Fruit fly (Drosophila melanogaster) whole organism, embryonic: Measurements from ENCODE around the gene Alp4.

ENCODE experiments used
- Awh ChIP-seq: fragments of 200-800 bp; sonication (Bioruptor generic); IDR thresholded peaks from 2 replicates; pipeline ENCODE4, ENCODE4 v1.3.6; 2022; ENCODE audit warnings: missing biosample characterization, missing genetic modification characterization
- Bgb ChIP-seq: fragments of 200-800 bp; sonication (Bioruptor generic); IDR thresholded peaks from 2 replicates; pipeline ENCODE4 v1.3.6; 2022; ENCODE audit warnings: missing biosample characterization, missing genetic modification characterization; ENCODE audit not compliant: partially characterized antibody
- CG10209 ChIP-seq: fragments of 200-800 bp; sonication (Bioruptor generic); optimal IDR thresholded peaks from 3 replicates; lab custom pipeline; 2017; ENCODE audit warnings: missing biosample characterization, mild to moderate bottlenecking, missing genetic modification characterization, missing genetic modification reagents
- CG10274 ChIP-seq: fragments of 200-800 bp; sonication (Bioruptor generic); optimal IDR thresholded peaks from 3 replicates; lab custom pipeline; 2017; ENCODE audit warnings: missing biosample characterization, mild to moderate bottlenecking, missing genetic modification characterization
- CG10654 ChIP-seq: fragments of 200-800 bp; sonication (Bioruptor generic); optimal IDR thresholded peaks from 2 replicates; lab custom pipeline; 2016; ENCODE audit warnings: missing biosample characterization, missing genetic modification characterization
- CG11085 ChIP-seq: fragments of 200-800 bp; sonication (Bioruptor generic); IDR thresholded peaks from 2 replicates; pipeline ENCODE4 v1.3.6; 2022; ENCODE audit warnings: missing biosample characterization, missing genetic modification characterization
- CG13123 ChIP-seq: fragments of 200-800 bp; sonication (Bioruptor generic); optimal IDR thresholded peaks from 2 replicates; lab custom pipeline; 2016; ENCODE audit warnings: missing biosample characterization, missing genetic modification characterization
- CG15696 ChIP-seq: fragments of 200-800 bp; sonication (Bioruptor generic); optimal IDR thresholded peaks from 2 replicates; lab custom pipeline; 2019; ENCODE audit warnings: missing biosample characterization, mild to moderate bottlenecking, missing genetic modification characterization, moderate library complexity
- CG16815 ChIP-seq: fragments of 200-800 bp; sonication (Bioruptor generic); optimal IDR thresholded peaks from 3 replicates; lab custom pipeline; 2017; ENCODE audit warnings: missing biosample characterization, mild to moderate bottlenecking, missing genetic modification characterization
- CG17359 ChIP-seq: fragments of 200-800 bp; sonication (Bioruptor generic); optimal IDR thresholded peaks from 3 replicates; lab custom pipeline; 2018; ENCODE audit warnings: missing biosample characterization, mild to moderate bottlenecking, missing genetic modification characterization, moderate library complexity
- CG17612 ChIP-seq: fragments of 200-800 bp; sonication (Bioruptor generic); IDR thresholded peaks from 2 replicates; pipeline ENCODE4 v1.3.6; 2022; ENCODE audit warnings: missing biosample characterization, missing genetic modification characterization
- CG18764 ChIP-seq: fragments of 200-800 bp; sonication (Bioruptor generic); optimal IDR thresholded peaks from 3 replicates; lab custom pipeline; 2016; ENCODE audit warnings: missing biosample characterization, missing genetic modification characterization
- CG42726 ChIP-seq: fragments of 200-800 bp; sonication (Bioruptor generic); IDR thresholded peaks from 2 replicates; pipeline ENCODE4 v1.3.6; 2022; ENCODE audit warnings: missing biosample characterization, missing genetic modification characterization; ENCODE audit not compliant: partially characterized antibody
- CG4707 ChIP-seq: fragments of 200-800 bp; sonication (Bioruptor generic); optimal IDR thresholded peaks from 2 replicates; lab custom pipeline; 2018; ENCODE audit warnings: missing biosample characterization, mild to moderate bottlenecking, missing genetic modification characterization, moderate library complexity
- CG6272 ChIP-seq: fragments of 200-800 bp; sonication (Bioruptor generic); IDR thresholded peaks from 2 replicates; pipeline ENCODE4 v1.3.6; 2022; ENCODE audit warnings: missing biosample characterization, missing genetic modification characterization
- CG6689 ChIP-seq: fragments of 200-800 bp; sonication (Bioruptor generic); IDR thresholded peaks from 2 replicates; pipeline ENCODE4 v1.3.6; 2022; ENCODE audit warnings: missing biosample characterization, missing genetic modification characterization
- CG8281 ChIP-seq: fragments of 200-800 bp; sonication (Bioruptor generic); optimal IDR thresholded peaks from 2 replicates; lab custom pipeline; 2018; ENCODE audit warnings: missing biosample characterization, mild to moderate bottlenecking, missing genetic modification characterization, moderate library complexity
- CTCF ChIP-seq: fragments of 200-800 bp; sonication (Bioruptor generic); optimal IDR thresholded peaks from 2 replicates; lab custom pipeline; 2017; ENCODE audit warnings: missing biosample characterization, mild to moderate bottlenecking, missing genetic modification characterization, moderate library complexity
- Dfd ChIP-seq, 2 experiments: fragments of >200 bp; optimal IDR thresholded peaks; 2 replicates each; lab custom pipeline; 2017; ENCODE audit warnings: missing biosample characterization in 2 of 2, missing genetic modification characterization in 2 of 2
- E2f1 ChIP-seq: fragments of 200-800 bp; sonication (Bioruptor generic); IDR thresholded peaks from 2 replicates; pipeline ENCODE4 v1.3.6; 2022; ENCODE audit warnings: missing biosample characterization, missing genetic modification characterization
- E2f2 ChIP-seq: fragments of 200-800 bp; sonication (Bioruptor generic); IDR thresholded peaks from 2 replicates; pipeline ENCODE4 v1.3.6; 2022; ENCODE audit warnings: missing biosample characterization, missing genetic modification characterization
- Gsc ChIP-seq: fragments of 200-800 bp; sonication (Bioruptor generic); IDR thresholded peaks from 2 replicates; pipeline ENCODE4 v1.3.6; 2022; ENCODE audit warnings: missing biosample characterization, missing genetic modification characterization
- H15 ChIP-seq: fragments of 200-800 bp; sonication (Bioruptor generic); IDR thresholded peaks from 3 replicates; pipeline ENCODE4 v1.3.6; 2022; ENCODE audit warnings: missing biosample characterization, missing genetic modification characterization
- Hmr ChIP-seq: fragments of 200-800 bp; sonication (Bioruptor generic); optimal IDR thresholded peaks from 3 replicates; lab custom pipeline; 2017; ENCODE audit warnings: mild to moderate bottlenecking, missing biosample characterization, missing genetic modification reagents, missing genetic modification characterization
- Mrtf ChIP-seq: fragments of 200-800 bp; sonication (Bioruptor generic); IDR thresholded peaks from 3 replicates; pipeline ENCODE4 v1.3.6; 2022; ENCODE audit warnings: missing biosample characterization, missing genetic modification characterization
- NK7.1 ChIP-seq: fragments of 200-800 bp; sonication (Bioruptor generic); optimal IDR thresholded peaks from 3 replicates; lab custom pipeline; 2016; ENCODE audit warnings: missing biosample characterization, missing genetic modification characterization
- Side ChIP-seq: fragments of 200-800 bp; sonication (Bioruptor generic); optimal IDR thresholded peaks from 2 replicates; lab custom pipeline; 2016; ENCODE audit warnings: missing biosample characterization, missing genetic modification characterization
- Sox100B ChIP-seq: fragments of 200-800 bp; sonication (Bioruptor generic); optimal IDR thresholded peaks from 3 replicates; lab custom pipeline; 2018; ENCODE audit warnings: missing biosample characterization, mild to moderate bottlenecking, missing genetic modification characterization
- Sry-β ChIP-seq: fragments of 200-800 bp; sonication (Bioruptor generic); optimal IDR thresholded peaks from 2 replicates; lab custom pipeline; 2018; ENCODE audit warnings: missing biosample characterization, mild to moderate bottlenecking, missing genetic modification characterization, moderate library complexity
- Ssrp ChIP-seq: fragments of 200-800 bp; sonication (Bioruptor generic); optimal IDR thresholded peaks from 2 replicates; lab custom pipeline; 2018; ENCODE audit warnings: missing biosample characterization, mild to moderate bottlenecking, missing genetic modification characterization, moderate library complexity
- Tbp ChIP-seq: fragments of >200 bp; optimal IDR thresholded peaks from 2 replicates; lab custom pipeline; 2018; ENCODE audit warnings: missing biosample characterization, missing genetic modification characterization
- Usf ChIP-seq: fragments of 200-800 bp; sonication (Bioruptor generic); optimal IDR thresholded peaks from 2 replicates; lab custom pipeline; 2017; ENCODE audit warnings: missing genotype, missing biosample characterization, missing genetic modification characterization
- ara ChIP-seq: fragments of 200-800 bp; sonication (Bioruptor generic); IDR thresholded peaks from 2 replicates; pipeline ENCODE4 v1.3.6; 2022; ENCODE audit warnings: missing biosample characterization, missing genetic modification characterization
- ash1 ChIP-seq: fragments of 200-800 bp; sonication (Bioruptor generic); optimal IDR thresholded peaks from 2 replicates; lab custom pipeline; 2018; ENCODE audit warnings: missing biosample characterization, mild to moderate bottlenecking, missing genetic modification characterization
- br ChIP-seq: fragments of >200 bp; optimal IDR thresholded peaks from 2 replicates; lab custom pipeline; 2017
- ci ChIP-seq: fragments of 200-800 bp; sonication (Bioruptor generic); IDR thresholded peaks from 3 replicates; pipeline ENCODE4 v1.3.6; 2022; ENCODE audit warnings: missing biosample characterization, missing genetic modification characterization
- dan ChIP-seq: fragments of 200-800 bp; sonication (Bioruptor generic); IDR thresholded peaks from 2 replicates; pipeline ENCODE4 v1.3.6; 2022; ENCODE audit warnings: missing biosample characterization, missing genetic modification characterization
- dimm ChIP-seq: fragments of 200-800 bp; sonication (Bioruptor generic); IDR thresholded peaks from 2 replicates; pipeline ENCODE4 v1.3.6; 2022; ENCODE audit warnings: missing biosample characterization, missing genetic modification characterization
- dmrt99B ChIP-seq: fragments of 200-800 bp; sonication (Bioruptor generic); optimal IDR thresholded peaks from 2 replicates; lab custom pipeline; 2018; ENCODE audit warnings: missing biosample characterization, mild to moderate bottlenecking, missing genetic modification characterization, moderate library complexity
- dpn ChIP-seq, 2 experiments: fragments of 200-800 bp; sonication (Bioruptor generic); optimal IDR thresholded peaks; 3 replicates each; lab custom pipeline; 2016; ENCODE audit warnings: missing biosample characterization in 2 of 2, missing genetic modification characterization in 2 of 2
- hbn ChIP-seq: fragments of 200-800 bp; sonication (Bioruptor generic); IDR thresholded peaks from 2 replicates; pipeline ENCODE4 v1.3.6; 2022; ENCODE audit warnings: missing biosample characterization, missing genetic modification characterization; ENCODE audit not compliant: partially characterized antibody
- ind ChIP-seq: fragments of 200-800 bp; sonication (Bioruptor generic); optimal IDR thresholded peaks from 3 replicates; lab custom pipeline; 2016; ENCODE audit warnings: missing biosample characterization, missing genetic modification characterization
- inv ChIP-seq: fragments of 200-800 bp; sonication (Bioruptor generic); IDR thresholded peaks from 2 replicates; pipeline ENCODE4 v1.3.6; 2022; ENCODE audit warnings: missing biosample characterization, missing genetic modification characterization; ENCODE audit not compliant: partially characterized antibody
- jigr1 ChIP-seq: fragments of 200-800 bp; sonication (Bioruptor generic); IDR thresholded peaks from 3 replicates; pipeline ENCODE4 v1.3.6; 2022; ENCODE audit warnings: missing biosample characterization, missing genetic modification characterization
- nmo ChIP-seq: fragments of 200-800 bp; sonication (Bioruptor generic); optimal IDR thresholded peaks from 2 replicates; lab custom pipeline; 2018; ENCODE audit warnings: missing biosample characterization, mild to moderate bottlenecking, missing genetic modification characterization, moderate library complexity
- sd ChIP-seq: fragments of 200-800 bp; sonication (Bioruptor generic); optimal IDR thresholded peaks from 3 replicates; lab custom pipeline; 2018; ENCODE audit warnings: missing biosample characterization, mild to moderate bottlenecking, missing genetic modification characterization, moderate library complexity
- stc ChIP-seq: fragments of 200-800 bp; sonication (Bioruptor generic); IDR thresholded peaks from 2 replicates; pipeline ENCODE4 v1.3.6; 2022; ENCODE audit warnings: missing biosample characterization, missing genetic modification characterization
- wek ChIP-seq: fragments of 200-800 bp; sonication (Bioruptor generic); optimal IDR thresholded peaks from 3 replicates; lab custom pipeline; 2018; ENCODE audit warnings: missing biosample characterization, mild to moderate bottlenecking, missing genetic modification characterization, moderate library complexity

The Alp4 gene

dm6 chr3R:31059036-31059806 is 10.5 kb downstream of the Alp4 start (continued):
- TF ChIP-seq CG17612 (GFP tag; lab: Robert Waterston, UW) (peak; percentile 56; the same call in 1 of the 2 replicates), NK7.1 (GFP tag; lab: Kevin White, UChicago) (no peak), Awh (GFP tag; lab: Robert Waterston, UW) (peak; percentile 88), ara (GFP tag; lab: Robert Waterston, UW) (peak; percentile 73), jigr1 (peak; percentile 69; the same call in 1 of the 3 replicates), dpn (GFP tag; optimal IDR thresholded peaks at IDR 0.05; lab: Kevin White, UChicago) (peak in 1 of 2 experiments; percentile 73), E2f2 (GFP tag; lab: Robert Waterston, UW) (peak; percentile 47), nmo (GFP tag; lab: Kevin White, UChicago) (peak; percentile 92), H15 (GFP tag; lab: Robert Waterston, UW) (peak; percentile 64; the same call in 2 of the 3 replicates), br (lab: Kevin White, UChicago) (no peak), CTCF (GFP tag; lab: Kevin White, UChicago) (peak; percentile 37), ind (peak; percentile 82), CG13123 (GFP tag; lab: Kevin White, UChicago) (peak; percentile 37), Usf (GFP tag; lab: Kevin White, UChicago) (peak; percentile 40), CG11085 (GFP tag; lab: Robert Waterston, UW) (peak; percentile 56), CG17359 (tag; lab: Kevin White, UChicago) (peak; percentile 92), CG42726 (GFP tag; lab: Robert Waterston, UW) (no peak), sd (peak; percentile 37), Sry-β (peak; percentile 25), Side (GFP tag; lab: Kevin White, UChicago) (no peak), stc (GFP tag; lab: Robert Waterston, UW) (peak; percentile 83), CG18764 (peak; percentile 74), Bgb (GFP tag; lab: Robert Waterston, UW) (no peak), Mrtf (GFP tag; lab: Robert Waterston, UW) (peak; percentile 66; the same call in 2 of the 3 replicates), CG8281 (peak; percentile 55)

dm6 chr3R:31059807-31060707 is 11.3 kb downstream of the Alp4 start:
- TF ChIP-seq CG10209 (GFP tag; lab: Kevin White, UChicago), result peak; percentile 17
- no peak for TF ChIP-seq hbn
- TF ChIP-seq Tbp (GFP tag; lab: Kevin White, UChicago), result no peak
- peak in 1 of 2 experiments; percentile 50 for TF ChIP-seq dpn (GFP tag; optimal IDR thresholded peaks at IDR 0.05; lab: Kevin White, UChicago)
- no peak for TF ChIP-seq wek (GFP tag; lab: Kevin White, UChicago)
- TF ChIP-seq inv, result no peak
- TF ChIP-seq CG10274 (GFP tag; lab: Kevin White, UChicago), result peak; percentile 10
- no peak for TF ChIP-seq Gsc (GFP tag; lab: Robert Waterston, UW)
- TF ChIP-seq Sox100B, result peak; percentile 57
- peak; percentile 2 for TF ChIP-seq Hmr (GFP tag; lab: Kevin White, UChicago)
- peak; percentile 63 for TF ChIP-seq CG6689 (GFP tag; lab: Robert Waterston, UW)
- peak; percentile 40 for TF ChIP-seq CG6272 (GFP tag; lab: Robert Waterston, UW)
- no peak for TF ChIP-seq dan (GFP tag; lab: Robert Waterston, UW)
- no peak for TF ChIP-seq ash1
- TF ChIP-seq CG16815 (GFP tag; lab: Kevin White, UChicago), result no peak
- peak; percentile 13 for TF ChIP-seq Ssrp (tag; lab: Kevin White, UChicago)
- TF ChIP-seq CG10654 (GFP tag; lab: Kevin White, UChicago), result no peak
- peak; percentile 39; the same call in 1 of the 2 replicates for TF ChIP-seq E2f1 (GFP tag; lab: Robert Waterston, UW)
- 0 out of 2 replicates have a peak, but pooled peaks have one; percentile 17 for TF ChIP-seq dimm (GFP tag; lab: Robert Waterston, UW)
- no peak for TF ChIP-seq Dfd (GFP tag; optimal IDR thresholded peaks at IDR 0.05; lab: Kevin White, UChicago)
- TF ChIP-seq ci, result peak; percentile 76
- peak; percentile 44 for TF ChIP-seq dmrt99B (tag; lab: Kevin White, UChicago)
- TF ChIP-seq CG4707 (GFP tag; lab: Kevin White, UChicago), result peak; percentile 87
- no peak for TF ChIP-seq CG15696 (tag; lab: Kevin White, UChicago)
